Worm (Caenorhabditis elegans): ENCODE results near the gene dnj-23.

- TF ChIP-seq cog-1 (tag; optimal IDR thresholded peaks at IDR 0.05) (no peak), ztf-29 (GFP tag; IDR thresholded peaks at IDR 0.05) (no peak)
Observed at ce11 chrII:9115644-9116043, 7.2 kb upstream of the dnj-23 start.

Measured in whole organism, midembryonic.